Worm (Caenorhabditis elegans): ENCODE results near the gene F10D7.5.

DNA sequence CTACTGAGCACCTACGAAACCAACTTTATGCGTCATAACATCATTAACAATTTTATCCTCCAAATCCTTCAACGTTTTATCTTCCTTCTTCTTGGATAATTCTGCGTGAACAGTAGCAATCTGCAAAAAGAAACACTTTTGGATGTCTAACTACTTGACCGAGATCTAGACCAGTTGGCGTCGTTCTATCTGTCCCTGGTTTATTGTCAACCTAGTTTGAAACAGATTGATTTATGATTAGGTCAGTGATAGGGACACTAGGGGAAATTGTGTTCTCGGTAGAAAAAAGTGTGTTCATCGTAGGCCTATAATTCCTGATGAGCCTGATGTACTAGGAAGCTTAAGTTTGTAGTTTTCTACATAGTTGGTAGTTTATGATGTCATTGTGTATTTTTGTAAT lies 17.5 kb downstream of the F10D7.5 start:
- TF ChIP-seq blmp-1 (tag; optimal IDR thresholded peaks at IDR 0.05; ENCODE audit: insufficient read depth), result no peak
- no peak for TF ChIP-seq unc-62 (GFP tag; optimal IDR thresholded peaks at IDR 0.05)
- no peak for TF ChIP-seq nhr-12 (tag; optimal IDR thresholded peaks at IDR 0.05)
- no peak for TF ChIP-seq ztf-11 (tag; optimal IDR thresholded peaks at IDR 0.05)
- no peak for TF ChIP-seq aly-2 (tag; optimal IDR thresholded peaks at IDR 0.05)
- no peak for TF ChIP-seq lin-13 (GFP tag; optimal IDR thresholded peaks at IDR 0.05)
- no peak for TF ChIP-seq elt-3 (tag; optimal IDR thresholded peaks at IDR 0.05)
- TF ChIP-seq lin-11 (tag; optimal IDR thresholded peaks at IDR 0.05), result no peak
- no peak for TF ChIP-seq ztf-4 (tag; optimal IDR thresholded peaks at IDR 0.05)
- TF ChIP-seq fos-1 (tag; optimal IDR thresholded peaks at IDR 0.05), result no peak
- no peak for TF ChIP-seq nhr-237 (tag; optimal IDR thresholded peaks at IDR 0.05)
- TF ChIP-seq zag-1 (tag; optimal IDR thresholded peaks at IDR 0.05), result no peak

Measured in whole organism, L2 larva.